Fruit fly (Drosophila melanogaster) whole organism, pupa: ENCODE measurements around the gene rau.

ENCODE experiments used
- CG14655 ChIP-seq: fragments of 200-800 bp; sonication (Bioruptor generic); optimal IDR thresholded peaks from 3 replicates; lab custom pipeline; 2017; ENCODE audit warnings: mild to moderate bottlenecking, missing biosample characterization, missing genetic modification reagents, missing genetic modification characterization
- CG34367 ChIP-seq: fragments of 200-800 bp; sonication (Bioruptor generic); optimal IDR thresholded peaks from 2 replicates; lab custom pipeline; 2018; ENCODE audit warnings: missing biosample characterization, mild to moderate bottlenecking, missing genetic modification characterization
- CG4496 ChIP-seq: fragments of 200-800 bp; sonication (Bioruptor generic); IDR thresholded peaks from 3 replicates; pipeline ENCODE4 v1.3.6; 2022; ENCODE audit warnings: missing biosample characterization, missing genetic modification characterization
- CG8301 ChIP-seq: fragments of 200-800 bp; sonication (Bioruptor generic); optimal IDR thresholded peaks from 2 replicates; lab custom pipeline; 2018; ENCODE audit warnings: missing biosample characterization, mild to moderate bottlenecking, missing genetic modification characterization
- D1 ChIP-seq: fragments of 200-800 bp; sonication (Bioruptor generic); optimal IDR thresholded peaks from 2 replicates; lab custom pipeline; 2018; ENCODE audit warnings: missing biosample characterization, mild to moderate bottlenecking, missing genetic modification characterization, moderate library complexity
- EcR ChIP-seq: fragments of 200-800 bp; sonication (Bioruptor generic); optimal IDR thresholded peaks from 3 replicates; lab custom pipeline; 2019; ENCODE audit warnings: missing biosample characterization, missing genetic modification characterization, mild to moderate bottlenecking, moderate library complexity, missing genetic modification reagents
- Pif1A ChIP-seq: fragments of 200-800 bp; sonication (Bioruptor generic); optimal IDR thresholded peaks from 3 replicates; lab custom pipeline; 2016; ENCODE audit warnings: missing biosample characterization, missing genetic modification characterization
- Pif1B ChIP-seq: fragments of 200-800 bp; sonication (Bioruptor generic); optimal IDR thresholded peaks from 3 replicates; lab custom pipeline; 2016; ENCODE audit warnings: missing biosample characterization, missing genetic modification characterization
- fd96Ca ChIP-seq: fragments of 200-800 bp; sonication (Bioruptor generic); IDR thresholded peaks from 3 replicates; pipeline ENCODE4 v1.3.6; 2022; ENCODE audit warnings: missing biosample characterization, missing genetic modification characterization

DNA sequence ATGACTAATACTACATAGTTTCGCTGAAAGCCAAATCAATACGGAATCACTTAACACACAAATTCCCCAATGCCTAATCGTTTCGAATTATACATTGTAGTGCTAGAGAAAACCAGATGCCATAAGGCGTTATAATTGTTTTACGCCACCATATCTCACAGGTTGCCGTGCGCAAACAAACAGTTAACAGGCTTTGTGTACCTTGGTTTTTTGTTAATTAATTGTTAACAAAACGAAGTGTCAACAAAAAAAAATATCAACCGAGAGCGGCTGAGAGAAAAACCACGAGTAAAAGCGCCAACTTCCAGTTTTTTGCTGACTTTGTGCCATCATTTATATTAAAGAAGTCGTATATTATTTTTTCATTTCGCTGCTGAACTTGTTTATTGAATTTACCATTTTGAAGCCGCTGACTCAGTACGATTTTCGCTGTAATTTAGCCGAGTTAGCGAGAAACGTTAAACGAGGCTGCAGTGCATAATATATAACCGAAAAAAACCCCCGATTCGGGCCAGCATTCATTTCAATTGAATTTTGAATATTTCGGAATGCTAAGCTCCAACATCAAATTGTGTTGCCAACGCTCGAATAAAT, 2.7 kb downstream of the rau start:
- no peak for TF ChIP-seq Pif1B (GFP tag; lab: Kevin White, UChicago)
- no peak for TF ChIP-seq CG8301
- TF ChIP-seq Pif1A (GFP tag; lab: Kevin White, UChicago): no peak
- TF ChIP-seq fd96Ca (GFP tag; lab: Robert Waterston, UW): no peak
- TF ChIP-seq D1: no peak
- no peak for TF ChIP-seq CG34367
- TF ChIP-seq EcR (GFP tag; lab: Kevin White, UChicago): no peak
- TF ChIP-seq CG4496: no peak
- TF ChIP-seq CG14655 (GFP tag; lab: Kevin White, UChicago): no peak
